Worm (Caenorhabditis elegans) whole organism, L1 larva: ENCODE results near the gene C35B1.8.

Source experiments
- C16A3.4 ChIP-seq: fragments of 150-350 bp; optimal IDR thresholded peaks from 2 replicates; lab custom pipeline; 2014; ENCODE audit warnings: missing biosample characterization, missing genetic modification characterization
- ama-1 ChIP-seq: fragments of 150-350 bp; optimal IDR thresholded peaks from 2 replicates; lab custom pipeline; 2014
- blmp-1 ChIP-seq: fragments of 150-350 bp; optimal IDR thresholded peaks from 2 replicates; lab custom pipeline; 2014; ENCODE audit warnings: missing biosample characterization, missing genetic modification characterization
- ceh-8 ChIP-seq: fragments of 200-800 bp; sonication (Bioruptor generic); optimal IDR thresholded peaks from 2 replicates; lab custom pipeline; 2018; ENCODE audit warnings: mild to moderate bottlenecking, missing genetic modification characterization, moderate library complexity, missing compliant biosample characterization
- ceh-82 ChIP-seq, 3 experiments: fragments of 150-350 bp in 1 of 3; sonication (generic microtip) in 2 of 3; optimal IDR thresholded peaks; 2 replicates each; lab custom pipeline; 2014 to 2017; ENCODE audit warnings: missing biosample characterization in 3 of 3, missing genetic modification characterization in 3 of 3
- ceh-88 ChIP-seq: fragments of 200-800 bp; sonication (Bioruptor generic); IDR thresholded peaks from 2 replicates; pipeline ENCODE4 v1.3.6; 2022; ENCODE audit warnings: missing genetic modification characterization, missing compliant biosample characterization
- ceh-90 ChIP-seq: sonication (generic microtip); optimal IDR thresholded peaks from 2 replicates; lab custom pipeline; 2016; ENCODE audit warnings: missing genetic modification characterization, missing compliant biosample characterization
- ces-1 ChIP-seq: fragments of 150-350 bp; optimal IDR thresholded peaks from 2 replicates; lab custom pipeline; 2014; ENCODE audit warnings: missing biosample characterization, missing genetic modification reagents, missing genetic modification characterization
- dpl-1 ChIP-seq, 3 experiments: fragments of 150-350 bp in 2 of 3; sonication (generic microtip) in 1 of 3; optimal IDR thresholded peaks; 2 replicates each; lab custom pipeline; 2014 to 2017; ENCODE audit warnings: missing biosample characterization in 3 of 3, missing genetic modification characterization in 3 of 3, missing genetic modification reagents in 3 of 3
- dsc-1 ChIP-seq: sonication (generic microtip); optimal IDR thresholded peaks from 2 replicates; lab custom pipeline; 2016; ENCODE audit warnings: mild to moderate bottlenecking, missing genetic modification characterization, missing compliant biosample characterization
- efl-1 ChIP-seq, 4 experiments: fragments of 150-350 bp; optimal IDR thresholded peaks in 3 of 4; peaks in 1 of 4; 1 replicate in 1 of 4; 2 replicates in 3 of 4; lab custom pipeline; 2014; ENCODE audit warnings: missing biosample characterization in 2 of 4, missing genetic modification characterization in 2 of 4, missing genetic modification reagents in 2 of 4
- efl-3 ChIP-seq: fragments of 200-800 bp; sonication (Bioruptor generic); optimal IDR thresholded peaks from 2 replicates; lab custom pipeline; 2018; ENCODE audit warnings: mild to moderate bottlenecking, missing genetic modification characterization, missing compliant biosample characterization
- egl-13 ChIP-seq: sonication (generic microtip); optimal IDR thresholded peaks from 2 replicates; lab custom pipeline; 2016; ENCODE audit warnings: missing genotype, missing genetic modification reagents, missing genetic modification characterization, missing compliant biosample characterization
- egl-27 ChIP-seq, 2 experiments: fragments of 150-350 bp in 1 of 2; sonication (generic microtip); optimal IDR thresholded peaks; 3 replicates each; lab custom pipeline; 2017 to 2018; ENCODE audit warnings: missing biosample characterization in 2 of 2, missing genetic modification characterization in 2 of 2, missing genetic modification reagents in 2 of 2
- elt-2 ChIP-seq: sonication (generic microtip); optimal IDR thresholded peaks from 2 replicates; lab custom pipeline; 2016; ENCODE audit warnings: missing genetic modification characterization, mild to moderate bottlenecking, inconsistent platforms, missing compliant biosample characterization, missing genetic modification reagents
- ets-5 ChIP-seq: fragments of 200-800 bp; sonication (Bioruptor generic); IDR thresholded peaks from 2 replicates; pipeline ENCODE4 v1.3.6; 2022; ENCODE audit warnings: missing genetic modification characterization, missing compliant biosample characterization
- fkh-10 ChIP-seq: sonication (generic microtip); optimal IDR thresholded peaks from 2 replicates; lab custom pipeline; 2017; ENCODE audit warnings: missing biosample characterization, missing genetic modification reagents, missing genetic modification characterization
- fkh-8 ChIP-seq: sonication (generic microtip); optimal IDR thresholded peaks from 2 replicates; lab custom pipeline; 2016; ENCODE audit warnings: mild to moderate bottlenecking, missing genetic modification characterization, missing compliant biosample characterization
- fos-1 ChIP-seq: fragments of 150-350 bp; optimal IDR thresholded peaks from 2 replicates; lab custom pipeline; 2014; ENCODE audit warnings: missing biosample characterization, missing genetic modification characterization
- grh-1 ChIP-seq: fragments of 200-800 bp; sonication (Bioruptor generic); IDR thresholded peaks from 2 replicates; pipeline ENCODE4 v1.3.6; 2022; ENCODE audit warnings: missing genetic modification reagents, missing genetic modification characterization, missing compliant biosample characterization
- isw-1 ChIP-seq: fragments of 200-800 bp; sonication (Bioruptor generic); IDR thresholded peaks from 2 replicates; pipeline ENCODE4 v1.3.6; 2022; ENCODE audit warnings: missing genetic modification characterization, missing compliant biosample characterization
- lin-13 ChIP-seq: fragments of 150-350 bp; optimal IDR thresholded peaks from 2 replicates; lab custom pipeline; 2014; ENCODE audit warnings: missing biosample characterization, missing genetic modification reagents, missing genetic modification characterization
- lin-14 ChIP-seq: fragments of 200-800 bp; sonication (Bioruptor generic); optimal IDR thresholded peaks from 2 replicates; lab custom pipeline; 2018; ENCODE audit warnings: mild to moderate bottlenecking, missing genetic modification characterization, moderate library complexity, missing compliant biosample characterization
- lin-15B ChIP-seq: fragments of 150-350 bp; sonication (generic microtip); optimal IDR thresholded peaks from 3 replicates; lab custom pipeline; 2014; ENCODE audit warnings: missing biosample characterization, missing genetic modification characterization
- lin-35 ChIP-seq, 2 experiments: fragments of 150-350 bp; optimal IDR thresholded peaks; 2 replicates each; lab custom pipeline; 2014; ENCODE audit warnings: missing biosample characterization in 2 of 2, missing genetic modification characterization in 2 of 2, missing genetic modification reagents in 2 of 2
- lsy-2 ChIP-seq, 2 experiments: fragments of 150-350 bp; optimal IDR thresholded peaks; 2 replicates each; lab custom pipeline; 2014; ENCODE audit warnings: missing biosample characterization in 2 of 2, missing genetic modification characterization in 2 of 2
- mdl-1 ChIP-seq, 2 experiments: fragments of 150-350 bp; optimal IDR thresholded peaks; 2 replicates each; lab custom pipeline; 2014 to 2017; ENCODE audit warnings: missing biosample characterization in 2 of 2, missing genetic modification characterization in 2 of 2, inconsistent platforms in 1 of 2
- mef-2 ChIP-seq: fragments of 150-350 bp; optimal IDR thresholded peaks from 2 replicates; lab custom pipeline; 2014; ENCODE audit warnings: missing biosample characterization, missing genetic modification characterization
- nhr-19 ChIP-seq: fragments of 200-800 bp; sonication (Bioruptor generic); conservative IDR thresholded peaks from 2 replicates; pipeline ENCODE4 v1.3.6; 2022; ENCODE audit warnings: missing genetic modification characterization, missing compliant biosample characterization
- nhr-20 ChIP-seq: sonication (generic microtip); optimal IDR thresholded peaks from 2 replicates; lab custom pipeline; 2016; ENCODE audit warnings: mild to moderate bottlenecking, missing genetic modification characterization, missing compliant biosample characterization
- nhr-28 ChIP-seq: fragments of 150-350 bp; optimal IDR thresholded peaks from 2 replicates; lab custom pipeline; 2014; ENCODE audit warnings: missing biosample characterization, missing genetic modification characterization
- nhr-47 ChIP-seq: sonication (generic microtip); optimal IDR thresholded peaks from 2 replicates; lab custom pipeline; 2016; ENCODE audit warnings: mild to moderate bottlenecking, missing genetic modification characterization, moderate library complexity, missing compliant biosample characterization
- nhr-71 ChIP-seq: sonication (generic microtip); optimal IDR thresholded peaks from 2 replicates; lab custom pipeline; 2016; ENCODE audit warnings: mild to moderate bottlenecking, missing genetic modification characterization, moderate library complexity, missing compliant biosample characterization
- nhr-84 ChIP-seq: sonication (generic microtip); optimal IDR thresholded peaks from 2 replicates; lab custom pipeline; 2017; ENCODE audit warnings: missing biosample characterization, missing genetic modification characterization
- pag-3 ChIP-seq: sonication (generic microtip); optimal IDR thresholded peaks from 2 replicates; lab custom pipeline; 2017; ENCODE audit warnings: missing genetic modification characterization, mild to moderate bottlenecking, missing compliant biosample characterization, antibody characterized with exemption, borderline replicate concordance; ENCODE audit not compliant: insufficient read depth
- pax-3 ChIP-seq: fragments of 200-800 bp; sonication (Bioruptor generic); optimal IDR thresholded peaks from 2 replicates; lab custom pipeline; 2018; ENCODE audit warnings: mild to moderate bottlenecking, missing genetic modification characterization, moderate library complexity, missing compliant biosample characterization
- snu-23 ChIP-seq: sonication (generic microtip); optimal IDR thresholded peaks from 2 replicates; lab custom pipeline; 2016; ENCODE audit warnings: missing genetic modification characterization, missing compliant biosample characterization
- sox-4 ChIP-seq: sonication (generic microtip); optimal IDR thresholded peaks from 2 replicates; lab custom pipeline; 2016; ENCODE audit warnings: missing genetic modification characterization, missing compliant biosample characterization
- sup-37 ChIP-seq: fragments of 200-800 bp; sonication (Bioruptor generic); optimal IDR thresholded peaks from 2 replicates; lab custom pipeline; 2018; ENCODE audit warnings: mild to moderate bottlenecking, missing genetic modification characterization, missing compliant biosample characterization
- swsn-7 ChIP-seq: sonication (generic microtip); optimal IDR thresholded peaks from 2 replicates; lab custom pipeline; 2016; ENCODE audit warnings: missing genetic modification characterization, missing compliant biosample characterization
- tbx-2 ChIP-seq: sonication (generic microtip); optimal IDR thresholded peaks from 2 replicates; lab custom pipeline; 2016; ENCODE audit warnings: missing genetic modification characterization, missing compliant biosample characterization
- unc-86 ChIP-seq: sonication (generic microtip); optimal IDR thresholded peaks from 2 replicates; lab custom pipeline; 2016; ENCODE audit warnings: missing genetic modification characterization, missing compliant biosample characterization
- unc-98 ChIP-seq: fragments of 200-800 bp; sonication (Bioruptor generic); IDR thresholded peaks from 2 replicates; pipeline ENCODE4 v1.3.6; 2022; ENCODE audit warnings: missing genetic modification characterization, missing compliant biosample characterization
- xbp-1 ChIP-seq: sonication (generic microtip); optimal IDR thresholded peaks from 2 replicates; lab custom pipeline; 2016; ENCODE audit warnings: missing genetic modification characterization, missing compliant biosample characterization
- zag-1 ChIP-seq: fragments of 150-350 bp; optimal IDR thresholded peaks from 2 replicates; lab custom pipeline; 2014; ENCODE audit warnings: missing biosample characterization, missing genetic modification characterization
- zip-4 ChIP-seq: fragments of 200-800 bp; sonication (Bioruptor generic); optimal IDR thresholded peaks from 2 replicates; lab custom pipeline; 2018; ENCODE audit warnings: mild to moderate bottlenecking, missing genetic modification characterization, moderate library complexity, missing compliant biosample characterization
- ztf-11 ChIP-seq, 2 experiments: sonication (generic microtip); optimal IDR thresholded peaks; 2 replicates each; lab custom pipeline; 2016 to 2017; ENCODE audit warnings: missing genetic modification characterization in 2 of 2, missing biosample characterization in 1 of 2, missing compliant biosample characterization in 1 of 2

The C35B1.8 gene

DNA sequence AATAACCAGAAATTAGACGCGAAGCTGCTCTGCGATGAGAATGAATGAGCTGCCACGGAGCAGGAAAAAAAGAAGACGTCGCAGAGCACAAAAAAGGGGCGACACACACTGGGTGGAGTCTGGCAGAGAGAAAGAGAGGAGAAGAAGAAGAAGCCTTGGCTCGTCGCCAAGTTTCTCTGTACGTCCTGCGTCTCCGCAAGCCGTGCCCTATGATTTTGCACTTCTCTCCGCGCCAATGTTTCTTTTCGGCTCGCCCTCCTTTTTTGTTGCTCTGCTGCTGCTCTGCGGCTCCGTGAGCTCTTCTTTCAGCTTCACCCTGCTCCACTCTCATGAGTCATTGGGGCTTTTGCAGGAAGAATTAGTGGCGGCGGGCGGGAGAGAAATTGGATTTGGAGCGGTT, 43.9 kb downstream of the C35B1.8 start, which contains the start of gene hlh-30:
TSS of gene hlh-30 (minus strand) at position 69 of the 400 bp plus-strand sequence.
- TF ChIP-seq mef-2 (tag; lab: Kevin White, UChicago): peak; percentile 15
- no peak for TF ChIP-seq pax-3 (tag; lab: Kevin White, UChicago)
- peak; percentile 75 for TF ChIP-seq nhr-47 (tag; lab: Kevin White, UChicago)
- peak; percentile 88 for TF ChIP-seq fkh-8
- no peak for TF ChIP-seq blmp-1 (tag; lab: Kevin White, UChicago)
- peak; percentile 78 for TF ChIP-seq egl-13 (tag; lab: Kevin White, UChicago)
- TF ChIP-seq ceh-82 (tag; optimal IDR thresholded peaks at IDR 0.05; lab: Kevin White, UChicago): peak; percentile 5 to 80 (median 23)
- TF ChIP-seq lin-15B (tag; lab: Kevin White, UChicago): no peak
- peak in 1 of 3 experiments; percentile 30 for TF ChIP-seq dpl-1 (GFP tag; optimal IDR thresholded peaks at IDR 0.05; lab: Kevin White, UChicago)
- TF ChIP-seq isw-1 (GFP tag; lab: Robert Waterston, UW): peak; percentile 43; the same call in 1 of the 2 replicates
- TF ChIP-seq fkh-10 (GFP tag; lab: Kevin White, UChicago): peak; percentile 59
- peak; percentile 55 for TF ChIP-seq fos-1 (tag; lab: Kevin White, UChicago)
- TF ChIP-seq nhr-71 (tag; lab: Kevin White, UChicago): peak; percentile 71
- no peak for TF ChIP-seq C16A3.4
- TF ChIP-seq lin-14 (GFP tag; lab: Kevin White, UChicago): peak; percentile 88
- no peak for TF ChIP-seq lin-13 (GFP tag; lab: Kevin White, UChicago)
- TF ChIP-seq lin-35 (GFP tag; optimal IDR thresholded peaks at IDR 0.05; lab: Kevin White, UChicago): peak in 1 of 2 experiments; percentile 63
- peak; percentile 49 to 51 for TF ChIP-seq efl-1 (optimal IDR thresholded peaks at IDR 0.05; lab: Kevin White, UChicago)
- TF ChIP-seq efl-1 (GFP tag; optimal IDR thresholded peaks at IDR 0.05 in 1 of 2; lab: Kevin White, UChicago): peak; percentile 11 to 88
- TF ChIP-seq xbp-1 (tag; lab: Kevin White, UChicago): peak; percentile 43
- peak; percentile 49 for TF ChIP-seq swsn-7 (tag; lab: Kevin White, UChicago)
- no peak for TF ChIP-seq nhr-28
- peak in 1 of 2 experiments; percentile 7 for TF ChIP-seq egl-27 (tag; optimal IDR thresholded peaks at IDR 0.05; lab: Kevin White, UChicago)
- TF ChIP-seq mdl-1 (tag; optimal IDR thresholded peaks at IDR 0.05; lab: Kevin White, UChicago): no peak
- peak; percentile 41 for TF ChIP-seq dsc-1 (tag; lab: Kevin White, UChicago)
- TF ChIP-seq sox-4: peak; percentile 23
- peak; percentile 29 for TF ChIP-seq snu-23 (GFP tag; lab: Kevin White, UChicago)
- TF ChIP-seq tbx-2 (tag; lab: Kevin White, UChicago): peak; percentile 73
- TF ChIP-seq ztf-11 (tag; optimal IDR thresholded peaks at IDR 0.05; lab: Kevin White, UChicago): peak in 1 of 2 experiments; percentile 9
- 0 out of 2 replicates have a peak, but pooled peaks have one; percentile 9 for TF ChIP-seq nhr-19
- TF ChIP-seq ceh-8 (GFP tag; lab: Kevin White, UChicago): peak; percentile 29
- TF ChIP-seq unc-98 (GFP tag; lab: Robert Waterston, UW): no peak
- TF ChIP-seq unc-86 (tag; lab: Kevin White, UChicago): peak; percentile 69
- TF ChIP-seq nhr-20: peak; percentile 11
- TF ChIP-seq grh-1: no peak
- TF ChIP-seq lsy-2 (tag; optimal IDR thresholded peaks at IDR 0.05; lab: Kevin White, UChicago): peak; percentile 40 to 54

DNA sequence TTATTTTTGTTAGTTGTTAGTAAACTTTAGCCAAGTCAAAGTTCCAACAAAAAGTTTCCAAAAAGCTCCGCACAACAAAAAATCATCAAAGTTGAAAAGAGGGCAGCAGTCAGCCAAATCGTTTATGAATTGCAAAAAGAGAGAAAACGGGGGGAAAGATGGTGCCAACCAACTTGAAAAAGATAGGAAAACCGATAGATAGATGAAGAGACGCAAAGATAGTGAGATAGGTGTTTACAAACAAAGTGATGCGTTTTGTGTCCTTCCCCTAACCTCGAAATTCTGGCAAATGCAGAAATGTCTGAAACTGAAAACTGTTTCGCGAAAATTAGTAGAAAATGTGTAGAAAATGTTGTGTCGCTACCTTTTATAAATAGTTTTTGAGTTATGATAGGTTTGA, 45.3 kb downstream of the C35B1.8 start:
- TF ChIP-seq pag-3 (tag; lab: Kevin White, UChicago): no peak
- TF ChIP-seq lin-13 (GFP tag; lab: Kevin White, UChicago): no peak
- TF ChIP-seq ztf-11 (tag; optimal IDR thresholded peaks at IDR 0.05; lab: Kevin White, UChicago): no peak
- no peak for TF ChIP-seq ceh-88 (GFP tag; lab: Robert Waterston, UW)
- no peak for TF ChIP-seq ceh-82 (tag; optimal IDR thresholded peaks at IDR 0.05; lab: Kevin White, UChicago)
- TF ChIP-seq lin-15B (tag; lab: Kevin White, UChicago): no peak
- TF ChIP-seq efl-3 (GFP tag; lab: Kevin White, UChicago): no peak
- TF ChIP-seq ces-1: no peak
- no peak for TF ChIP-seq nhr-20
- TF ChIP-seq mef-2 (tag; lab: Kevin White, UChicago): no peak
- no peak for TF ChIP-seq ets-5 (GFP tag; lab: Robert Waterston, UW)
- no peak for TF ChIP-seq zag-1 (tag; lab: Kevin White, UChicago)
- no peak for TF ChIP-seq unc-86 (tag; lab: Kevin White, UChicago)
- TF ChIP-seq zip-4 (GFP tag; lab: Kevin White, UChicago): no peak
- TF ChIP-seq snu-23 (GFP tag; lab: Kevin White, UChicago): peak; percentile 19
- TF ChIP-seq dpl-1 (GFP tag; optimal IDR thresholded peaks at IDR 0.05; lab: Kevin White, UChicago): no peak
- no peak for TF ChIP-seq ceh-90 (tag; lab: Kevin White, UChicago)
- TF ChIP-seq swsn-7 (tag; lab: Kevin White, UChicago): no peak
- no peak for TF ChIP-seq elt-2 (tag; lab: Kevin White, UChicago)
- TF ChIP-seq lsy-2 (tag; optimal IDR thresholded peaks at IDR 0.05; lab: Kevin White, UChicago): peak in 1 of 2 experiments; percentile 38
- TF ChIP-seq sup-37: no peak
- TF ChIP-seq lin-35 (GFP tag; optimal IDR thresholded peaks at IDR 0.05; lab: Kevin White, UChicago): no peak
- TF ChIP-seq egl-13 (tag; lab: Kevin White, UChicago): no peak
- TF ChIP-seq nhr-47 (tag; lab: Kevin White, UChicago): no peak
- TF ChIP-seq fos-1 (tag; lab: Kevin White, UChicago): no peak
- TF ChIP-seq blmp-1 (tag; lab: Kevin White, UChicago): peak; percentile 34
- no peak for TF ChIP-seq grh-1
- TF ChIP-seq efl-1 (optimal IDR thresholded peaks at IDR 0.05; lab: Kevin White, UChicago): peak in 1 of 2 experiments; percentile 16
- no peak for TF ChIP-seq efl-1 (GFP tag; optimal IDR thresholded peaks at IDR 0.05 in 1 of 2; lab: Kevin White, UChicago)
- no peak for TF ChIP-seq nhr-84 (tag; lab: Kevin White, UChicago)
- TF ChIP-seq ama-1 (lab: Kevin White, UChicago): no peak
